Fruit fly (Drosophila melanogaster) whole organism, embryonic: ENCODE measurements around the gene Trm7-32.

Source experiments
- Abd-B ChIP-seq: fragments of 200-800 bp; sonication (Bioruptor generic); optimal IDR thresholded peaks from 2 replicates; lab custom pipeline; 2018; ENCODE audit warnings: missing biosample characterization, mild to moderate bottlenecking, missing genetic modification characterization, moderate library complexity
- Adf1 ChIP-seq: fragments of 200-800 bp; sonication (Bioruptor generic); IDR thresholded peaks from 2 replicates; pipeline ENCODE4 v1.3.6; 2022; ENCODE audit warnings: missing biosample characterization, missing genetic modification characterization
- Antp ChIP-seq: fragments of 200-800 bp; sonication (Bioruptor generic); optimal IDR thresholded peaks from 3 replicates; lab custom pipeline; 2016; ENCODE audit warnings: missing biosample characterization, missing genetic modification characterization
- CG11085 ChIP-seq: fragments of 200-800 bp; sonication (Bioruptor generic); IDR thresholded peaks from 2 replicates; pipeline ENCODE4 v1.3.6; 2022; ENCODE audit warnings: missing biosample characterization, missing genetic modification characterization
- CG12155 ChIP-seq: fragments of 200-800 bp; sonication (Bioruptor generic); optimal IDR thresholded peaks from 3 replicates; lab custom pipeline; 2016; ENCODE audit warnings: missing biosample characterization, missing genetic modification characterization
- CG12236 ChIP-seq: fragments of 200-800 bp; sonication (Bioruptor generic); optimal IDR thresholded peaks from 2 replicates; lab custom pipeline; 2016; ENCODE audit warnings: missing biosample characterization, missing genetic modification characterization
- CG15601 ChIP-seq: fragments of 200-800 bp; sonication (Bioruptor generic); optimal IDR thresholded peaks from 3 replicates; lab custom pipeline; 2019; ENCODE audit warnings: missing biosample characterization, mild to moderate bottlenecking, missing genetic modification characterization, moderate library complexity
- CG1603 ChIP-seq: fragments of 200-800 bp; sonication (Bioruptor generic); optimal IDR thresholded peaks from 2 replicates; lab custom pipeline; 2019; ENCODE audit warnings: missing biosample characterization, mild to moderate bottlenecking, missing genetic modification characterization, moderate library complexity
- CG17568 ChIP-seq: fragments of 200-800 bp; sonication (Bioruptor generic); optimal IDR thresholded peaks from 2 replicates; lab custom pipeline; 2018; ENCODE audit warnings: missing biosample characterization, mild to moderate bottlenecking, missing genetic modification characterization, moderate library complexity
- CG2120 ChIP-seq: fragments of 200-800 bp; sonication (Bioruptor generic); optimal IDR thresholded peaks from 3 replicates; lab custom pipeline; 2016; ENCODE audit warnings: missing biosample characterization, missing genetic modification characterization
- CG2202 ChIP-seq: fragments of 200-800 bp; sonication (Bioruptor generic); optimal IDR thresholded peaks from 2 replicates; lab custom pipeline; 2018; ENCODE audit warnings: missing biosample characterization, mild to moderate bottlenecking, missing genetic modification characterization
- CG30020 ChIP-seq: fragments of 200-800 bp; optimal IDR thresholded peaks from 2 replicates; lab custom pipeline; 2019; ENCODE audit warnings: missing biosample characterization, mild to moderate bottlenecking, missing genetic modification characterization, moderate library complexity
- CG30403 ChIP-seq: fragments of 200-800 bp; sonication (Bioruptor generic); optimal IDR thresholded peaks from 3 replicates; lab custom pipeline; 2016; ENCODE audit warnings: missing biosample characterization, missing genetic modification characterization
- CG3065 ChIP-seq: fragments of 200-800 bp; sonication (Bioruptor generic); optimal IDR thresholded peaks from 2 replicates; lab custom pipeline; 2016; ENCODE audit warnings: missing biosample characterization, missing genetic modification characterization
- CG5180 ChIP-seq: fragments of 200-800 bp; sonication (Bioruptor generic); optimal IDR thresholded peaks from 3 replicates; lab custom pipeline; 2017; ENCODE audit warnings: missing biosample characterization, missing genetic modification characterization, mild to moderate bottlenecking, moderate library complexity, missing genetic modification reagents
- CG6765 ChIP-seq: fragments of 200-800 bp; sonication (Bioruptor generic); optimal IDR thresholded peaks from 3 replicates; lab custom pipeline; 2017; ENCODE audit warnings: missing biosample characterization, mild to moderate bottlenecking, missing genetic modification characterization
- CG7786 ChIP-seq: fragments of 200-800 bp; sonication (Bioruptor generic); optimal IDR thresholded peaks from 2 replicates; lab custom pipeline; 2016; ENCODE audit warnings: missing biosample characterization, missing genetic modification characterization
- CG7963 ChIP-seq: fragments of 200-800 bp; sonication (Bioruptor generic); IDR thresholded peaks from 3 replicates; pipeline ENCODE4 v1.3.6; 2022; ENCODE audit warnings: missing biosample characterization, missing genetic modification characterization; ENCODE audit not compliant: partially characterized antibody
- CG8388 ChIP-seq: fragments of 200-800 bp; sonication (Bioruptor generic); optimal IDR thresholded peaks from 2 replicates; lab custom pipeline; 2019; ENCODE audit warnings: missing biosample characterization, mild to moderate bottlenecking, missing genetic modification characterization, moderate library complexity
- CG8924 ChIP-seq: fragments of 200-800 bp; optimal IDR thresholded peaks from 3 replicates; lab custom pipeline; 2019; ENCODE audit warnings: missing biosample characterization, mild to moderate bottlenecking, missing genetic modification characterization, moderate library complexity
- Dip2 ChIP-seq: fragments of 200-800 bp; sonication (Bioruptor generic); IDR thresholded peaks from 2 replicates; pipeline ENCODE4 v1.3.6; 2022; ENCODE audit warnings: missing biosample characterization, missing genetic modification characterization
- Dp ChIP-seq: fragments of 200-800 bp; sonication (Bioruptor generic); optimal IDR thresholded peaks from 2 replicates; lab custom pipeline; 2018; ENCODE audit warnings: missing biosample characterization, mild to moderate bottlenecking, missing genetic modification characterization, moderate library complexity
- E2f2 ChIP-seq: fragments of 200-800 bp; sonication (Bioruptor generic); IDR thresholded peaks from 2 replicates; pipeline ENCODE4 v1.3.6; 2022; ENCODE audit warnings: missing biosample characterization, missing genetic modification characterization
- Ets97D ChIP-seq: fragments of 200-800 bp; sonication (Bioruptor generic); optimal IDR thresholded peaks from 3 replicates; lab custom pipeline; 2016; ENCODE audit warnings: missing biosample characterization, missing genetic modification characterization
- Kr ChIP-seq: fragments of 200-800 bp; sonication (Bioruptor generic); optimal IDR thresholded peaks from 2 replicates; lab custom pipeline; 2017; ENCODE audit warnings: missing biosample characterization, mild to moderate bottlenecking, missing genetic modification characterization
- Mad ChIP-seq: fragments of 200-800 bp; sonication (Bioruptor generic); optimal IDR thresholded peaks from 2 replicates; lab custom pipeline; 2016; ENCODE audit warnings: missing biosample characterization, missing genetic modification characterization
- Med ChIP-seq: fragments of 200-800 bp; sonication (Bioruptor generic); peaks from one replicate; lab custom pipeline; 2016; ENCODE audit warnings: missing biosample characterization, missing genetic modification characterization, mild to moderate bottlenecking, inconsistent platforms, moderate library complexity
- Myb ChIP-seq: fragments of 200-800 bp; sonication (Bioruptor generic); optimal IDR thresholded peaks from 2 replicates; lab custom pipeline; 2016; ENCODE audit warnings: missing biosample characterization, missing genetic modification characterization
- Nf-YC ChIP-seq: fragments of 200-800 bp; optimal IDR thresholded peaks from 3 replicates; lab custom pipeline; 2019; ENCODE audit warnings: missing biosample characterization, mild to moderate bottlenecking, missing genetic modification characterization, moderate library complexity
- Optix ChIP-seq: fragments of 200-800 bp; sonication (Bioruptor generic); IDR thresholded peaks from 3 replicates; pipeline ENCODE4 v1.3.6; 2022; ENCODE audit warnings: missing biosample characterization, missing genetic modification characterization
- Trl ChIP-seq, 3 experiments: fragments of >200 bp in 2 of 3; fragments of 200-800 bp in 1 of 3; sonication (Bioruptor generic) in 1 of 3; optimal IDR thresholded peaks; 2 replicates in 1 of 3; 3 replicates in 2 of 3; lab custom pipeline; 2016 to 2017; ENCODE audit warnings: missing biosample characterization in 1 of 3, missing genetic modification characterization in 1 of 3
- Xrp1 ChIP-seq: fragments of 200-800 bp; sonication (Bioruptor generic); IDR thresholded peaks from 2 replicates; pipeline ENCODE4 v1.3.6; 2022; ENCODE audit warnings: missing biosample characterization, missing genetic modification characterization
- bsh ChIP-seq, 2 experiments: fragments of 200-800 bp; sonication (Bioruptor generic); optimal IDR thresholded peaks; 2 replicates each; lab custom pipeline; 2017 to 2018; ENCODE audit warnings: mild to moderate bottlenecking in 2 of 2, missing biosample characterization in 2 of 2, missing genetic modification characterization in 2 of 2, moderate library complexity in 1 of 2
- cg ChIP-seq: fragments of 200-800 bp; sonication (Bioruptor generic); optimal IDR thresholded peaks from 3 replicates; lab custom pipeline; 2019; ENCODE audit warnings: missing biosample characterization, mild to moderate bottlenecking, missing genetic modification characterization, moderate library complexity
- chinmo ChIP-seq: fragments of 200-800 bp; sonication (Bioruptor generic); IDR thresholded peaks from 4 replicates; pipeline ENCODE4 v1.3.6; 2022; ENCODE audit warnings: missing biosample characterization, missing genetic modification characterization; ENCODE audit not compliant: partially characterized antibody
- crp ChIP-seq, 2 experiments: fragments of 200-800 bp; sonication (Bioruptor generic); optimal IDR thresholded peaks; 2 replicates in 1 of 2; 3 replicates in 1 of 2; lab custom pipeline; 2017; ENCODE audit warnings: missing biosample characterization in 2 of 2, missing genetic modification characterization in 2 of 2, mild to moderate bottlenecking in 1 of 2, moderate library complexity in 1 of 2
- cwo ChIP-seq: fragments of 200-800 bp; sonication (Bioruptor generic); optimal IDR thresholded peaks from 3 replicates; lab custom pipeline; 2017; ENCODE audit warnings: missing biosample characterization, missing genetic modification characterization, mild to moderate bottlenecking, moderate library complexity, missing genetic modification reagents
- dimm ChIP-seq: fragments of 200-800 bp; sonication (Bioruptor generic); IDR thresholded peaks from 2 replicates; pipeline ENCODE4 v1.3.6; 2022; ENCODE audit warnings: missing biosample characterization, missing genetic modification characterization
- dpn ChIP-seq, 2 experiments: fragments of 200-800 bp; sonication (Bioruptor generic); optimal IDR thresholded peaks; 3 replicates each; lab custom pipeline; 2016; ENCODE audit warnings: missing biosample characterization in 2 of 2, missing genetic modification characterization in 2 of 2
- en ChIP-seq: fragments of 200-800 bp; sonication (Bioruptor generic); optimal IDR thresholded peaks from 2 replicates; lab custom pipeline; 2016; ENCODE audit warnings: missing biosample characterization, missing genetic modification characterization
- fru ChIP-seq: fragments of >200 bp; optimal IDR thresholded peaks from 2 replicates; lab custom pipeline; 2017
- gce ChIP-seq: fragments of 200-800 bp; sonication (Bioruptor generic); IDR thresholded peaks from 3 replicates; pipeline ENCODE4 v1.3.6; 2022; ENCODE audit warnings: missing biosample characterization, missing genetic modification characterization
- gro ChIP-seq: fragments of 200-800 bp; sonication (Bioruptor generic); optimal IDR thresholded peaks from 2 replicates; lab custom pipeline; 2016; ENCODE audit warnings: missing biosample characterization, missing genetic modification characterization
- hbn ChIP-seq: fragments of 200-800 bp; sonication (Bioruptor generic); IDR thresholded peaks from 2 replicates; pipeline ENCODE4 v1.3.6; 2022; ENCODE audit warnings: missing biosample characterization, missing genetic modification characterization; ENCODE audit not compliant: partially characterized antibody
- hkb ChIP-seq, 2 experiments: fragments of 200-800 bp in 1 of 2; fragments of >200 bp in 1 of 2; sonication (Bioruptor generic) in 1 of 2; IDR thresholded peaks in 1 of 2; optimal IDR thresholded peaks in 1 of 2; 2 replicates each; pipeline versions ENCODE4 v1.3.6 to Lab custom; 2017 to 2022; ENCODE audit warnings: missing biosample characterization in 1 of 2, missing genetic modification characterization in 1 of 2
- lola ChIP-seq, 3 experiments: fragments of >200 bp in 2 of 3; fragments of 200-800 bp in 1 of 3; sonication (Bioruptor generic) in 1 of 3; optimal IDR thresholded peaks; 2 replicates each; lab custom pipeline; 2017 to 2019; ENCODE audit warnings: missing biosample characterization in 3 of 3, missing genetic modification characterization in 3 of 3, mild to moderate bottlenecking in 1 of 3, moderate library complexity in 1 of 3
- wdn ChIP-seq: fragments of 200-800 bp; sonication (Bioruptor generic); IDR thresholded peaks from 2 replicates; pipeline ENCODE4 v1.3.6; 2022; ENCODE audit warnings: missing biosample characterization, missing genetic modification characterization

The Trm7-32 gene

dm6 chr3R:17053415-17054177 is 13.1 kb downstream of the Trm7-32 start, which contains the start of gene Dad (continued):
- TF ChIP-seq gro (GFP tag; lab: Kevin White, UChicago) (no peak), Kr (GFP tag; lab: Kevin White, UChicago) (no peak), CG15601 (tag; lab: Kevin White, UChicago) (peak; percentile 40), Dip2 (GFP tag; lab: Robert Waterston, UW) (no peak), gce (GFP tag; lab: Robert Waterston, UW) (0 out of 3 replicates have a peak, but pooled peaks have one; percentile 30), Nf-YC (tag; lab: Kevin White, UChicago) (peak; percentile 17), CG1603 (peak; percentile 12), lola (GFP tag; optimal IDR thresholded peaks at IDR 0.05; lab: Kevin White, UChicago) (no peak), E2f2 (GFP tag; lab: Robert Waterston, UW) (peak; percentile 91), CG8924 (no peak), CG5180 (GFP tag; lab: Kevin White, UChicago) (no peak), dpn (GFP tag; optimal IDR thresholded peaks at IDR 0.05; lab: Kevin White, UChicago) (no peak), Myb (GFP tag; lab: Kevin White, UChicago) (peak; percentile 30), Adf1 (GFP tag; lab: Robert Waterston, UW) (peak; percentile 9; the same call in 1 of the 2 replicates), Mad (GFP tag; lab: Kevin White, UChicago) (peak; percentile 3), en (GFP tag; lab: Kevin White, UChicago) (no peak), CG11085 (GFP tag; lab: Robert Waterston, UW) (no peak), CG17568 (GFP tag; lab: Kevin White, UChicago) (peak; percentile 58)
- TF ChIP-seq, all 482 proteins: peak for 126

dm6 chr3R:17054528-17054927 is 14.0 kb downstream of the Trm7-32 start:
- no peak for TF ChIP-seq Antp
- TF ChIP-seq CG12236: no peak
- no peak for TF ChIP-seq CG30020
- TF ChIP-seq fru: no peak
- peak; percentile 20 for TF ChIP-seq CG2120 (GFP tag; lab: Kevin White, UChicago)
- 0 out of 4 replicates have a peak, but pooled peaks have one; percentile 64 for TF ChIP-seq chinmo (GFP tag; lab: Robert Waterston, UW)
- no peak for TF ChIP-seq wdn (GFP tag; lab: Robert Waterston, UW)
- TF ChIP-seq CG6765 (GFP tag; lab: Kevin White, UChicago): no peak
- no peak for TF ChIP-seq Xrp1
- no peak for TF ChIP-seq Abd-B (GFP tag; lab: Kevin White, UChicago)
- TF ChIP-seq CG8388 (GFP tag; lab: Kevin White, UChicago): no peak
- TF ChIP-seq hkb (optimal IDR thresholded peaks at IDR 0.05; lab: Kevin White, UChicago): no peak
- TF ChIP-seq hkb (GFP tag; IDR thresholded peaks at IDR 0.05; lab: Robert Waterston, UW): no peak
- no peak for TF ChIP-seq CG3065 (GFP tag; lab: Kevin White, UChicago)
- TF ChIP-seq Optix (GFP tag; lab: Robert Waterston, UW): no peak
- no peak for TF ChIP-seq CG2202 (tag; lab: Kevin White, UChicago)
- no peak for TF ChIP-seq hbn (GFP tag; lab: Robert Waterston, UW)
- no peak for TF ChIP-seq gce (GFP tag; lab: Robert Waterston, UW)
- no peak for TF ChIP-seq dimm (GFP tag; lab: Robert Waterston, UW)
- TF ChIP-seq CG7963 (GFP tag; lab: Robert Waterston, UW): 0 out of 3 replicates have a peak, but pooled peaks have one; percentile 14
- TF ChIP-seq CG7786 (GFP tag; lab: Kevin White, UChicago): no peak
- TF ChIP-seq cwo (GFP tag; lab: Kevin White, UChicago): no peak
- TF ChIP-seq cg: peak; percentile 55
- TF ChIP-seq crp (GFP tag; optimal IDR thresholded peaks at IDR 0.05; lab: Kevin White, UChicago): no peak
- TF ChIP-seq Trl (optimal IDR thresholded peaks at IDR 0.05; lab: Kevin White, UChicago): no peak
- no peak for TF ChIP-seq Trl (GFP tag; optimal IDR thresholded peaks at IDR 0.05; lab: Kevin White, UChicago)
- TF ChIP-seq Med (GFP tag; lab: Kevin White, UChicago): peak; percentile 38
- TF ChIP-seq Dp (GFP tag; lab: Kevin White, UChicago): no peak
- no peak for TF ChIP-seq CG12155 (GFP tag; lab: Kevin White, UChicago)
- no peak for TF ChIP-seq bsh (GFP tag; optimal IDR thresholded peaks at IDR 0.05; lab: Kevin White, UChicago)
- no peak for TF ChIP-seq Ets97D (GFP tag; lab: Kevin White, UChicago)
- no peak for TF ChIP-seq CG30403
